Worm (Caenorhabditis elegans) whole organism, L4/young adult: ENCODE results near the gene msp-49.

ENCODE experiments used
- W03F9.2 ChIP-seq: fragments of 150-350 bp; optimal IDR thresholded peaks from 2 replicates; lab custom pipeline; 2014; ENCODE audit warnings: missing biosample characterization, missing genetic modification characterization
- him-1 ChIP-seq: sonication (generic microtip); optimal IDR thresholded peaks from 2 replicates; lab custom pipeline; 2016; ENCODE audit warnings: missing genotype, missing genetic modification reagents, missing genetic modification characterization, missing compliant biosample characterization

ce11 chrII:5154540-5154939 lies 39.6 kb upstream of the msp-49 start, which contains the start of gene srb-12:
- TF ChIP-seq W03F9.2 (no peak), him-1 (tag; lab: Kevin White, UChicago) (no peak)
